Fruit fly (Drosophila melanogaster) whole organism, pupa: Measurements from ENCODE around the gene Elal.

Source experiments
- CG10348 ChIP-seq: fragments of 200-800 bp; sonication (Bioruptor generic); IDR thresholded peaks from 2 replicates; pipeline ENCODE4 v1.3.6; 2022; ENCODE audit warnings: missing biosample characterization, missing genetic modification characterization
- CG12605 ChIP-seq: fragments of 200-800 bp; sonication (Bioruptor generic); IDR thresholded peaks from 2 replicates; pipeline ENCODE4 v1.3.6; 2022; ENCODE audit warnings: missing biosample characterization, missing genetic modification characterization
- CG14655 ChIP-seq: fragments of 200-800 bp; sonication (Bioruptor generic); optimal IDR thresholded peaks from 3 replicates; lab custom pipeline; 2017; ENCODE audit warnings: mild to moderate bottlenecking, missing biosample characterization, missing genetic modification reagents, missing genetic modification characterization
- CG15710 ChIP-seq: fragments of 200-800 bp; sonication (Bioruptor generic); optimal IDR thresholded peaks from 2 replicates; lab custom pipeline; 2018; ENCODE audit warnings: missing biosample characterization, mild to moderate bottlenecking, missing genetic modification characterization, moderate library complexity
- CG17806 ChIP-seq: fragments of 200-800 bp; sonication (Bioruptor generic); optimal IDR thresholded peaks from 2 replicates; lab custom pipeline; 2018; ENCODE audit warnings: missing biosample characterization, mild to moderate bottlenecking, missing genetic modification characterization, moderate library complexity
- CG34367 ChIP-seq: fragments of 200-800 bp; sonication (Bioruptor generic); optimal IDR thresholded peaks from 2 replicates; lab custom pipeline; 2018; ENCODE audit warnings: missing biosample characterization, mild to moderate bottlenecking, missing genetic modification characterization
- CG8159 ChIP-seq: fragments of 200-800 bp; sonication (Bioruptor generic); optimal IDR thresholded peaks from 3 replicates; lab custom pipeline; 2018; ENCODE audit warnings: missing biosample characterization, mild to moderate bottlenecking, missing genetic modification characterization, moderate library complexity
- CG8301 ChIP-seq: fragments of 200-800 bp; sonication (Bioruptor generic); optimal IDR thresholded peaks from 2 replicates; lab custom pipeline; 2018; ENCODE audit warnings: missing biosample characterization, mild to moderate bottlenecking, missing genetic modification characterization
- CG9948 ChIP-seq: fragments of 200-800 bp; sonication (Bioruptor generic); optimal IDR thresholded peaks from 2 replicates; lab custom pipeline; 2018; ENCODE audit warnings: missing biosample characterization, mild to moderate bottlenecking, missing genetic modification characterization, moderate library complexity
- D1 ChIP-seq: fragments of 200-800 bp; sonication (Bioruptor generic); optimal IDR thresholded peaks from 2 replicates; lab custom pipeline; 2018; ENCODE audit warnings: missing biosample characterization, mild to moderate bottlenecking, missing genetic modification characterization, moderate library complexity
- EcR ChIP-seq: fragments of 200-800 bp; sonication (Bioruptor generic); optimal IDR thresholded peaks from 3 replicates; lab custom pipeline; 2019; ENCODE audit warnings: missing biosample characterization, missing genetic modification characterization, mild to moderate bottlenecking, moderate library complexity, missing genetic modification reagents
- Ets98B ChIP-seq: fragments of 200-800 bp; sonication (Bioruptor generic); IDR thresholded peaks from 2 replicates; pipeline ENCODE4 v1.3.6; 2022; ENCODE audit warnings: missing biosample characterization, missing genetic modification characterization
- Pif1A ChIP-seq: fragments of 200-800 bp; sonication (Bioruptor generic); optimal IDR thresholded peaks from 3 replicates; lab custom pipeline; 2016; ENCODE audit warnings: missing biosample characterization, missing genetic modification characterization
- Pif1B ChIP-seq: fragments of 200-800 bp; sonication (Bioruptor generic); optimal IDR thresholded peaks from 3 replicates; lab custom pipeline; 2016; ENCODE audit warnings: missing biosample characterization, missing genetic modification characterization

DNA sequence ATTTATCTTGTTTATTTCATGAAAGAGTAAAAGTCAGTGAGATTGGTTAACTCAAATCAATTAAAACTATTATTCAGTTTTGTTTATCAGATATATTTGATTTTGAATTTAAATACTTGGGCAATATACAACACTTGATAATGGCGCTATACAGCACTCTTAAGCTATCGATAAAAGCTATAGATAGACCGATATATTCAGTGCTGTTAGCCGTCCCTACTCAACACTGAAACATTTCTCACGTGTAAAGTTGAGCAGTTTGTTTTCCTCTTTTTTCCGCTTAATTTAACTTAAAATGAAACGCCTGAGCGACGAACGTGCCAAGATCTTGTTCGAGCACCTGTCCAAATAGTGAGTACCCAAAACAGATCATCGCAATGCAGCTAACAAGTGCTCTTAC is 14.7 kb upstream of the Elal start, which contains the start of gene CG7006:
- TF ChIP-seq CG14655 (GFP tag; lab: Kevin White, UChicago) (no peak), Pif1A (GFP tag; lab: Kevin White, UChicago) (no peak), CG17806 (no peak), CG9948 (no peak), CG8159 (tag; lab: Kevin White, UChicago) (no peak), Pif1B (GFP tag; lab: Kevin White, UChicago) (no peak), CG34367 (tag; lab: Kevin White, UChicago) (no peak), CG8301 (tag; lab: Kevin White, UChicago) (no peak), EcR (GFP tag; lab: Kevin White, UChicago) (no peak), CG12605 (GFP tag; lab: Robert Waterston, UW) (no peak), Ets98B (peak; percentile 43; the same call in 1 of the 2 replicates), CG10348 (GFP tag; lab: Robert Waterston, UW) (no peak), CG15710 (tag; lab: Kevin White, UChicago) (no peak), D1 (tag; lab: Kevin White, UChicago) (no peak)
